Worm (Caenorhabditis elegans) whole organism, late embryonic: Measurements from ENCODE around the gene srw-137.

Experiments used
- C08G9.2 ChIP-seq: sonication (generic microtip); optimal IDR thresholded peaks from 2 replicates; lab custom pipeline; 2016; ENCODE audit warnings: mild to moderate bottlenecking, missing genetic modification characterization, moderate library complexity, missing compliant biosample characterization
- C38D4.7 ChIP-seq: fragments of 200-800 bp; sonication (Bioruptor generic); optimal IDR thresholded peaks from 2 replicates; lab custom pipeline; 2018; ENCODE audit warnings: mild to moderate bottlenecking, missing genetic modification characterization, moderate library complexity, missing compliant biosample characterization
- K09A11.1 ChIP-seq: sonication (generic microtip); optimal IDR thresholded peaks from 2 replicates; lab custom pipeline; 2017; ENCODE audit warnings: antibody characterized with exemption, mild to moderate bottlenecking, missing genetic modification characterization, missing compliant biosample characterization; ENCODE audit not compliant: insufficient read depth
- ahr-1 ChIP-seq: sonication (generic microtip); optimal IDR thresholded peaks from 2 replicates; lab custom pipeline; 2016; ENCODE audit warnings: missing genetic modification characterization, missing compliant biosample characterization
- ama-1 ChIP-seq: fragments of 150-350 bp; optimal IDR thresholded peaks from 2 replicates; lab custom pipeline; 2014
- ceh-14 ChIP-seq: sonication (generic microtip); optimal IDR thresholded peaks from 2 replicates; lab custom pipeline; 2016; ENCODE audit warnings: missing genotype, missing genetic modification characterization, missing compliant biosample characterization
- ceh-19 ChIP-seq: fragments of 200-800 bp; sonication (Bioruptor generic); optimal IDR thresholded peaks from 2 replicates; lab custom pipeline; 2018; ENCODE audit warnings: mild to moderate bottlenecking, missing genetic modification characterization, missing compliant biosample characterization
- ceh-2 ChIP-seq: sonication (generic microtip); optimal IDR thresholded peaks from 2 replicates; lab custom pipeline; 2016; ENCODE audit warnings: missing genotype, missing genetic modification characterization, missing compliant biosample characterization
- ceh-22 ChIP-seq: sonication (generic microtip); optimal IDR thresholded peaks from 2 replicates; lab custom pipeline; 2017; ENCODE audit warnings: missing biosample characterization, missing genetic modification characterization
- ceh-30 ChIP-seq: fragments of 150-350 bp; optimal IDR thresholded peaks from 2 replicates; lab custom pipeline; 2014; ENCODE audit warnings: missing biosample characterization, missing genetic modification characterization
- ceh-31 ChIP-seq: sonication (generic microtip); optimal IDR thresholded peaks from 2 replicates; lab custom pipeline; 2016; ENCODE audit warnings: missing genetic modification characterization, missing compliant biosample characterization
- ceh-34 ChIP-seq: sonication (generic microtip); optimal IDR thresholded peaks from 2 replicates; lab custom pipeline; 2016; ENCODE audit warnings: mild to moderate bottlenecking, missing genetic modification characterization, missing compliant biosample characterization
- ceh-48 ChIP-seq: sonication (generic microtip); optimal IDR thresholded peaks from 2 replicates; lab custom pipeline; 2016; ENCODE audit warnings: missing genetic modification characterization, inconsistent platforms, missing compliant biosample characterization
- ceh-6 ChIP-seq: fragments of 200-800 bp; sonication (Bioruptor generic); optimal IDR thresholded peaks from 2 replicates; lab custom pipeline; 2018; ENCODE audit warnings: mild to moderate bottlenecking, missing genetic modification characterization, missing compliant biosample characterization
- ceh-9 ChIP-seq: sonication (generic microtip); optimal IDR thresholded peaks from 2 replicates; lab custom pipeline; 2016; ENCODE audit warnings: mild to moderate bottlenecking, missing genetic modification characterization, inconsistent platforms, missing compliant biosample characterization
- che-1 ChIP-seq: sonication (generic microtip); optimal IDR thresholded peaks from 2 replicates; lab custom pipeline; 2016; ENCODE audit warnings: mild to moderate bottlenecking, missing genetic modification characterization, missing compliant biosample characterization
- dmd-4 ChIP-seq: sonication (generic microtip); optimal IDR thresholded peaks from 2 replicates; lab custom pipeline; 2016; ENCODE audit warnings: borderline replicate concordance, missing genetic modification characterization, missing compliant biosample characterization
- dve-1 ChIP-seq: sonication (generic microtip); optimal IDR thresholded peaks from 2 replicates; lab custom pipeline; 2017; ENCODE audit warnings: antibody characterized with exemption, mild to moderate bottlenecking, missing genetic modification characterization, missing compliant biosample characterization
- elt-4 ChIP-seq: sonication (generic microtip); optimal IDR thresholded peaks from 2 replicates; lab custom pipeline; 2016; ENCODE audit warnings: missing genetic modification characterization, missing compliant biosample characterization
- eyg-1 ChIP-seq: sonication (generic microtip); optimal IDR thresholded peaks from 2 replicates; lab custom pipeline; 2016; ENCODE audit warnings: missing genotype, missing genetic modification characterization, missing compliant biosample characterization
- fkh-10 ChIP-seq: fragments of 150-350 bp; optimal IDR thresholded peaks from 2 replicates; lab custom pipeline; 2014; ENCODE audit warnings: missing biosample characterization, missing genetic modification reagents, missing genetic modification characterization
- fkh-6 ChIP-seq: sonication (generic microtip); optimal IDR thresholded peaks from 2 replicates; lab custom pipeline; 2016; ENCODE audit warnings: missing genetic modification characterization, missing compliant biosample characterization
- hlh-30 ChIP-seq: sonication (generic microtip); optimal IDR thresholded peaks from 2 replicates; lab custom pipeline; 2017; ENCODE audit warnings: antibody characterized with exemption, missing genetic modification characterization, missing compliant biosample characterization; ENCODE audit not compliant: insufficient read depth
- hlh-8 ChIP-seq: sonication (generic microtip); optimal IDR thresholded peaks from 2 replicates; lab custom pipeline; 2016; ENCODE audit warnings: missing genotype, missing genetic modification characterization, missing compliant biosample characterization
- madf-2 ChIP-seq: sonication (generic microtip); optimal IDR thresholded peaks from 2 replicates; lab custom pipeline; 2017; ENCODE audit warnings: missing genetic modification characterization, missing compliant biosample characterization
- mec-3 ChIP-seq: sonication (generic microtip); optimal IDR thresholded peaks from 2 replicates; lab custom pipeline; 2016; ENCODE audit warnings: borderline replicate concordance, missing genetic modification characterization, missing compliant biosample characterization
- nfya-1 ChIP-seq: sonication (generic microtip); optimal IDR thresholded peaks from 2 replicates; lab custom pipeline; 2017; ENCODE audit warnings: missing genetic modification characterization, mild to moderate bottlenecking, missing compliant biosample characterization, antibody characterized with exemption, moderate library complexity
- nhr-232 ChIP-seq: sonication (generic microtip); optimal IDR thresholded peaks from 2 replicates; lab custom pipeline; 2016; ENCODE audit warnings: missing genetic modification characterization, missing compliant biosample characterization
- npax-4 ChIP-seq: sonication (generic microtip); optimal IDR thresholded peaks from 2 replicates; lab custom pipeline; 2016; ENCODE audit warnings: missing genetic modification characterization, missing compliant biosample characterization
- pat-9 ChIP-seq: fragments of 200-800 bp; sonication (Bioruptor generic); optimal IDR thresholded peaks from 2 replicates; lab custom pipeline; 2018; ENCODE audit warnings: mild to moderate bottlenecking, missing genetic modification characterization, moderate library complexity, missing compliant biosample characterization
- pha-2 ChIP-seq: sonication (generic microtip); optimal IDR thresholded peaks from 2 replicates; lab custom pipeline; 2017; ENCODE audit warnings: mild to moderate bottlenecking, missing genetic modification characterization, missing compliant biosample characterization
- rnt-1 ChIP-seq: sonication (generic microtip); optimal IDR thresholded peaks from 2 replicates; lab custom pipeline; 2016; ENCODE audit warnings: missing genetic modification characterization, missing compliant biosample characterization
- sox-4 ChIP-seq: sonication (generic microtip); optimal IDR thresholded peaks from 2 replicates; lab custom pipeline; 2017; ENCODE audit warnings: mild to moderate bottlenecking, missing genetic modification characterization, inconsistent platforms, missing compliant biosample characterization
- unc-42 ChIP-seq: sonication (generic microtip); optimal IDR thresholded peaks from 2 replicates; lab custom pipeline; 2016; ENCODE audit warnings: missing genotype, missing genetic modification characterization, missing compliant biosample characterization
- unc-55 ChIP-seq: sonication (generic microtip); optimal IDR thresholded peaks from 2 replicates; lab custom pipeline; 2017; ENCODE audit warnings: missing biosample characterization, missing genetic modification reagents, missing genetic modification characterization
- unc-86 ChIP-seq: sonication (generic microtip); optimal IDR thresholded peaks from 2 replicates; lab custom pipeline; 2016; ENCODE audit warnings: missing genetic modification characterization, missing compliant biosample characterization
- ztf-16 ChIP-seq: sonication (generic microtip); optimal IDR thresholded peaks from 2 replicates; lab custom pipeline; 2017; ENCODE audit warnings: missing genetic modification characterization, missing compliant biosample characterization

srw-137 gene

DNA sequence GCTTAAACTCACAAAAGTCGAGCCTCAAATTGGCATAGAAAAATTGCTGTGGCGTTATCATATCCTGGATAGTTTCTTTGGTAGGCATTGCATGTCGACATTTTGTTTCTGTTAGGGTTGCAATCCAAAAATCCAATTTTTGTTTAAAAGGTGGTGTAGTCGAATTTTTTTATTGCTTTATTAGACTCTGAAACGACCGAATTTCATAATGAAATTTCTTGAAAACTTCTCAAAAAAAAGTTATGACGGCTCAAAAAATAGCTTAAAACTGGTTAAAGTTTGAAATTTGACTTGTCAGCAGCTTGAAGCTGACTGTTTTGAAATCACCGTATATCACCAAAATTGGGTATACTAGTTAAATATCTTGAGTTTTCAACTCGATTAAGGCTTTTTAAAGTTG lies 2.4 kb downstream of the srw-137 start, which contains the start of gene srw-143:
srw-143 (minus strand) TSS at position 101 of the 400 bp plus-strand sequence.
- TF ChIP-seq ceh-30 (tag; lab: Kevin White, UChicago) (no peak), unc-42 (tag; lab: Kevin White, UChicago) (no peak), C08G9.2 (tag; lab: Kevin White, UChicago) (no peak), ceh-14 (tag; lab: Kevin White, UChicago) (no peak), hlh-30 (no peak), madf-2 (tag; lab: Kevin White, UChicago) (no peak), sox-4 (tag; lab: Kevin White, UChicago) (no peak), ztf-16 (tag; lab: Kevin White, UChicago) (no peak), dmd-4 (no peak), ceh-34 (no peak), ceh-2 (tag; lab: Kevin White, UChicago) (no peak), nhr-232 (tag; lab: Kevin White, UChicago) (no peak), unc-55 (GFP tag; lab: Kevin White, UChicago) (no peak), C38D4.7 (no peak)

DNA sequence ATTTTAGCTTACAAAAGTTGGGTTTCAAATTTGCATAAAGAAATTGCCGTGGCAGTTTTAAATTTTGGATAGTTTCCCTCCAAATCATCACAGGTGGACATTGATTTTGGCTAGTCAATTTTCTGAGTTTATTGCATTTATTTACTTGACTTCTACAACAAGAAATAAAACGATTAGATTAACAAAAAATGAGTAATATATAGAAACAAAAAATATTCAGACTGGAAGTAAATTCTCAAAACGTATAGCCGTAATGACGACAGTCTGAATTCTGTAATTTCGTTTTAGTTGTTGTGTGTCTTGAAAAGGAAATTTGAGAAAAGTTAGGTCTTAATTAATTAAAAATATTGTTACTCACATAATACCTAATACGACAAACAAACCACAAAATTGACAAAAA lies 5.3 kb downstream of the srw-137 start, which contains the start of gene srw-141:
srw-141 (minus strand) TSS at position 101 of the 400 bp plus-strand sequence.
- TF ChIP-seq mec-3 (tag; lab: Kevin White, UChicago) (no peak), ceh-19 (GFP tag; lab: Kevin White, UChicago) (no peak), K09A11.1 (tag; lab: Kevin White, UChicago) (no peak), che-1 (tag; lab: Kevin White, UChicago) (no peak), ceh-48 (tag; lab: Kevin White, UChicago) (no peak), ceh-2 (tag; lab: Kevin White, UChicago) (no peak), ceh-34 (no peak), ceh-31 (no peak), sox-4 (tag; lab: Kevin White, UChicago) (no peak), ahr-1 (tag; lab: Kevin White, UChicago) (no peak), ceh-6 (GFP tag; lab: Kevin White, UChicago) (no peak), ama-1 (lab: Kevin White, UChicago) (no peak), elt-4 (no peak), pat-9 (no peak), eyg-1 (no peak), unc-86 (no peak)

DNA sequence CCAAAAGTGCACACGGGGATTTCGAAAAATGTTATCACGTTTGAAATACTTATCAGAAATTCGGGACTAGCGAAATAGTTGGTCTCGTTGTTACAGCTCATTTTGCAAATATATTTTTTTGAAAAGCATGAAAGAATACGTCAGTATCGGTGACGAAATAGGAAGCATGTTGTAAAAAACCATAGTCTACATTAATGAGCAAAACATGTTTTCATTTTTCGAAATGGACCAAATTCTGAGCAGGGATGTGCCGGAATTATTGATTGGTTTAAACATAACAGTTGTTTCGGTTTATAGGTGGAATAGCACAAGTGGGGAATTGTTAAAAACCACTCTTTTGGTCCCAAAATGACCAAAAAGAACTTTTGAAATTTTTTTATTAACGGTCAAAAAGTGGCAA lies 9.7 kb downstream of the srw-137 start, which contains the start of gene srh-247:
srh-247 (minus strand) TSS at position 101 of the 400 bp plus-strand sequence.
- no peak for TF ChIP-seq nfya-1 (tag; lab: Kevin White, UChicago)
- TF ChIP-seq nhr-232 (tag; lab: Kevin White, UChicago) = no peak
- no peak for TF ChIP-seq ceh-6 (GFP tag; lab: Kevin White, UChicago)
- no peak for TF ChIP-seq mec-3 (tag; lab: Kevin White, UChicago)
- TF ChIP-seq dmd-4 = no peak
- no peak for TF ChIP-seq ceh-2 (tag; lab: Kevin White, UChicago)
- TF ChIP-seq ceh-30 (tag; lab: Kevin White, UChicago) = no peak
- TF ChIP-seq ceh-14 (tag; lab: Kevin White, UChicago) = no peak
- no peak for TF ChIP-seq che-1 (tag; lab: Kevin White, UChicago)
- no peak for TF ChIP-seq dve-1 (tag; lab: Kevin White, UChicago)
- no peak for TF ChIP-seq fkh-6 (tag; lab: Kevin White, UChicago)
- TF ChIP-seq ceh-22 (tag; lab: Kevin White, UChicago) = no peak
- TF ChIP-seq hlh-8 (tag; lab: Kevin White, UChicago) = no peak
- no peak for TF ChIP-seq eyg-1
- no peak for TF ChIP-seq ceh-31
- no peak for TF ChIP-seq rnt-1 (tag; lab: Kevin White, UChicago)
- TF ChIP-seq pha-2 = no peak
- TF ChIP-seq ceh-9 (tag; lab: Kevin White, UChicago) = no peak
- TF ChIP-seq fkh-10 (GFP tag; lab: Kevin White, UChicago) = no peak
- no peak for TF ChIP-seq npax-4 (tag; lab: Kevin White, UChicago)
